Fruit fly (Drosophila melanogaster): Measurements from ENCODE around the gene CG42788.

Gene CG42788

DNA sequence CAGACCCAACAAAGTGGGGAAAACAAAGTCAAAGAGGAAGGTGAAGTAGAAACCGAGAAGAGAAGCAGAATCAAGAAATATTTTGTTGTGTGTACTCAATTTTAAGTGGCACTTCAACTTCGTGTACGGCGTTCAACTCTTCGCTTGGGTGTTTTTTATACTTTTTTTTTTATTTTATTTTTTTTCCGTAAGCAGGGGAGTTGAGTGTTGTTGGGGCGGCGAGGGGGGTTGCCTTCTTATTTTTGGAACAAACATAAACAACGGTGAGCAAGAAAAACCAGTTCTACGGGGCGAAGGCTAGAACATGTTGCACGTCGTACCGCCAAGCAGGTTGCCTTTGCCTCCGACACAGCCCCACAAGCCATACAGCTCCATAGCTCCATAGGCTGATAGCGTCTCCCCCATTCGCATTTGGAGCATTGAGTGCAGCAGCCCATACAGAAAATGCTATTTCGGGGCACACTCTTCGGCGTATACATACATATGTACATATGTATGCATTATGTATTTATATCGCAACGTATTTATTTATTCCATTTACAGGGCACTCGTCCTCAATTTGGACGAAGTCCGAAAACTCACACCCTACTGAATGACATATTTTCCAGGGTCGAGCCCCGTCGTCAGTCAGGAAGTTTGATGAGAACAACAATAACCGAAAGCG, 39.9 kb downstream of the CG42788 start:
- TF ChIP-seq h (optimal IDR thresholded peaks at IDR 0.05) (no peak), Sin3A (optimal IDR thresholded peaks at IDR 0.05) (no peak), psq (optimal IDR thresholded peaks at IDR 0.05) (no peak), insv (optimal IDR thresholded peaks at IDR 0.05) (no peak), ttk (optimal IDR thresholded peaks at IDR 0.05) (no peak), Myc (optimal IDR thresholded peaks at IDR 0.05) (no peak)

DNA sequence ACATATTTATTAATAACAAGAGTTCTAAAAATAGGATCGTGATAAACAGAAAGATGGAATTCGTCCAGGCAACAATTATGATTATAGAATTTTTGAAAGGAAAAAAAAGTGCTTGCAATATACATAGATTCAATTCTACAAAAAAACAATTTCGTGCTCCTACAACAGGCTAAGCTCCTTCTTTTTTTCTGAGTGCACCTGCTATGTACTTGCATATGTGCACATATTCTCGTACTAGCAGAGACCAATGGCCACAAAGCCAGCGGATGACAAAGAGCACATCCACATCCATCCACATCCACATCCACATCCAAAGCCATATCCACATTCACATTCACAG, 41.8 kb downstream of the CG42788 start:
- TF ChIP-seq ttk (optimal IDR thresholded peaks at IDR 0.05) (no peak), h (optimal IDR thresholded peaks at IDR 0.05) (no peak), psq (optimal IDR thresholded peaks at IDR 0.05) (no peak), Sin3A (optimal IDR thresholded peaks at IDR 0.05) (no peak), insv (optimal IDR thresholded peaks at IDR 0.05) (no peak), Myc (optimal IDR thresholded peaks at IDR 0.05) (no peak)

DNA sequence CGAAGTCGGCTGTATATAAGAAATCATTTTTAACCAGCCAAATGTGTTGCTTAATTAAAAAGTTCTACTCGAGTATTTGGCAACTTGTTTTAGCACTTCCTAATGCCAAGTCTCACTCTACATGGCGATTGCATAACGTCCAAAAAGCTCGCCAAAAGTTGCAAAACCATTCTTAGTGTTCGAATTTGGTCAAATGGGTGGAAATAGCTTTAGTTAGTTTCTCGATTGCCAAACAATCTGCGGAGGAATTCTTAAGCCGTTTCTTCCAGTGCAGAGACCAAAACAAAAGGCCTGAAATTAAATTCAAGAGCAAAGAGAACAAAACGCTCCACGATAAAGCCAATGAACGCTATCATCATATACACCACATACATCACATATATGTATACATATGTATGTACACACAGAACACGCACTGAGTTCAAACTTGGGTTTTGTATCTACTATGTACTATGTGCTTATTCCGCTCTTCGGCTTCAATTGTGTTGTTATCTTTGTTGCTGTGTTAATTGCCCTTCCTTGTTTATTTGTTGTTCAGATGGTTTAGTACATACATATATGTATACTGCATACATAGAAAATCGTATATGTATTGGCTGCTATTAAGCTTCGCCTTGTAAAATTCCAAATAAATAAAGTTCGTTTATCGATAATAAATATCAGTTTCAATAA, 42.3 kb downstream of the CG42788 start:
- TF ChIP-seq psq (optimal IDR thresholded peaks at IDR 0.05): no peak
- TF ChIP-seq ttk (optimal IDR thresholded peaks at IDR 0.05): no peak
- no peak for TF ChIP-seq insv (optimal IDR thresholded peaks at IDR 0.05)
- no peak for TF ChIP-seq Myc (optimal IDR thresholded peaks at IDR 0.05)
- TF ChIP-seq Sin3A (optimal IDR thresholded peaks at IDR 0.05): no peak

DNA sequence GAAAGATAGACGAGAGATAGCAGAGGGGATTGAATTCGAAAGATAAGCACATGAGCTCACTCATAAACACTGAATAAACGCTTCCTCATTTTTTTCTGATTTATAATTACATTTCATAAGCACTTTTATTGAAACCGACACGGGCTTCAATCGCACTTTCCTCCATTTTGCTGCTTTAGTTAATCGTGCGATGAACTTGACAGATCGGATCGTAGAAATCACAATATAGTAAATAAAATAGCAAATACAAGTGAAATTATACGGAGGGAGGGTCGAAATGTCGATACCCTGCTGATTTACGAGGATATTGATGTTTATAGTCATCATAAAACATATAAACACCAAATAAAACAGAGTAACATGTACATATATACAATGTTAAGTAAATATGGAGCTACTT, 43.5 kb downstream of the CG42788 start:
- TF ChIP-seq insv (optimal IDR thresholded peaks at IDR 0.05) (no peak), ttk (optimal IDR thresholded peaks at IDR 0.05) (no peak), psq (optimal IDR thresholded peaks at IDR 0.05) (no peak), Myc (optimal IDR thresholded peaks at IDR 0.05) (no peak), h (optimal IDR thresholded peaks at IDR 0.05) (no peak), Sin3A (optimal IDR thresholded peaks at IDR 0.05) (no peak)

DNA sequence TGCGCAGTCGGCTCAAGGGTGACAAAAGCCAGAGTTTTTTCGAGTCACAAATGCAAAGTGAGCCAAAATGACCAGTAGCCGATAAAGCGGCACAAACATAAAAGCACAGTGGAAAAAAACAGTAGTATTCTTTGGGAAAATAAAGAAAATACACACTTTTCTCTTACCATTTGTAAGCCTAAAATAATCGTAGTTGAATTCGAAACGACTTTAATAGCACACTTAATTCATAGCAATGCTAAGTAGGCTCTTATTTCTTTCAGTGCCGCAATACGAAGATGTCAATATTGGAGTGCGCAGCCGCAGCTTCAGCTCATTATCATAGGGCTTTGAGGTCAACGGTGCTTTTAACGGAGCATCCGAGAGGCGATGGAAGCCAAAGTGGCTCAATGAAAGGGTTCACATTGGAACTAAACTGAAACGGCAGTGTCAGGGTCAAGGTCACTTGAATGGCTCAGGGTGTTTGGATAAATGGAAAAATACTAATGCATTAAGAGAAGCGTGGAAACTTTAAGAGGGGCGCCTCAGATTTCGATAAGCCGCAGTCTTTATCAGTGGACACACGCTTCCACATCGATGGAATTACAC, 44.0 kb downstream of the CG42788 start:
- TF ChIP-seq insv (optimal IDR thresholded peaks at IDR 0.05) (no peak), Sin3A (optimal IDR thresholded peaks at IDR 0.05) (no peak), psq (optimal IDR thresholded peaks at IDR 0.05) (no peak), Myc (optimal IDR thresholded peaks at IDR 0.05) (no peak), ttk (optimal IDR thresholded peaks at IDR 0.05) (no peak), h (optimal IDR thresholded peaks at IDR 0.05) (no peak)

DNA sequence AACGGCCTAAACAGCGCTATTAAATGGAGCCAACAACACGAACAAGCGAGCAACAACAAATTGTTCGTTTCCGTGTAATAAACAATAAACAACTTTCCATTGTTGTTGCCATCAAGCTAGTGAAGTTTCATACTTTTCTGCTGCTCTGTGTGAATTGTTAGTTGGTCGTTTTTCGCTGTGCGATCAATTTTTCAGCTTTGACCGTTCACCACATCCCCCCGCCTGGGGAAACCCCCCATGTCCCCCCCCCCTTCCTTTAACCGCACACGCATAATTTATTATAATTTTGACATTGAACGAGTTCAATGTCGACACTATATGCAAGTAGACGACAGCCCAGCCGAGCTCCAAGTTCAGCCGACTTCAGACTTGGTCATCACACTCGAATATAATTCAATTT, 44.7 kb downstream of the CG42788 start:
- TF ChIP-seq psq (optimal IDR thresholded peaks at IDR 0.05): no peak

DNA sequence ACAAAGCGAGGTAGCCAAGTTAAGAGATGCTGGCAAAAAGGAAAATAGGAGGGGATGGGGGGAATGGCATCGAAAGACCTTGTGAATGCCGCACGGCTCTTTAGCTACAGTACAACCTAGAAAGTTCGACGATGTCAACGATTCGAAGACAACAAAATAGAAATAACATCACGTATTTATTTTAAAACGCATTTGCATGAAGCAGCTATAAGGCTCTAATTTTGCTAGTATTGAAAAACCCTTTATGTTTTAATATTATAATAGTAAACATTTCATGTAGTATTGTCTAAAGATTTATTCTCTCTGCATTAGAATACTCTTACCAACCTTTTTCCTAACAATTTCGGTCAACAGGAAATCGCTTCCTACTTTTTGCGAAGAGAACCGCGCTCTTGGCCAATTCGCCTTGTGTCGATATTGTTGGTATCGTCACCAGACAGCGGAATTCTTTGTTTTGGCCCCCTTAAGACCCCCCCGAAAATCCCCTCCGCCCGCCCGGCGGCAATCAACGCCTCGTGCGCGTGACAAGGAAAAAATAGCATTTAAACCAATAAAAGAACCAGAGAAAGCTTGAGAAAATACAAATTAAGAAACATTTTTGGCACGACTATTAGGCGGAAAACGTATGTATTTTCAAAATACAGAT, 47.1 kb downstream of the CG42788 start:
- TF ChIP-seq psq (optimal IDR thresholded peaks at IDR 0.05) (no peak), h (optimal IDR thresholded peaks at IDR 0.05) (no peak), ttk (optimal IDR thresholded peaks at IDR 0.05) (no peak), Myc (optimal IDR thresholded peaks at IDR 0.05) (no peak), Sin3A (optimal IDR thresholded peaks at IDR 0.05) (no peak), insv (optimal IDR thresholded peaks at IDR 0.05) (no peak)

DNA sequence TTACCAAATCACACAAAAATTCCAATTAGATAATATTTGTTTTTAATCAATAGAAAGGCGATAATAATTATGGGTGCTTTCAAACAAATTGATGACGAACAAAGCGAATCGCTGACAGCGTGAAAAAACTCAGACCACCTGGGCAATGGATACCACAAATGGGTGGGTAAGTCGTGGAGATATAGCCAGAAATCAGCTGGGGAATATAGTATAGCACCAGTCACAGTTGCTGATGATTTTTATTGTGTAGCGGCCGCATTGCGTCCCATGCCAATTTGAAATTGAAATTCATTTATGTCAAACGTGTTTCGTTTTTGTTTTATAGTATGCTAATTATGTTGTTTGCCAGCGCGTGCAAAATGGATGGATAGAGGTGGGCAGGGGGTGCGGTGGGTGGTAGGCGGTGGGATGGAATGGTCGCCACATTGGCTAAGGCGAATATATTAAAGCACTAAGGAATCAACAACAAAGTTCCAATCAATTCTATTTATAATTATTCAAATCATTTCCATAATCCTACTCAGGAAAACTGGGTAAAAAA, 48.0 kb downstream of the CG42788 start:
- TF ChIP-seq ttk (optimal IDR thresholded peaks at IDR 0.05) (no peak), insv (optimal IDR thresholded peaks at IDR 0.05) (no peak), Sin3A (optimal IDR thresholded peaks at IDR 0.05) (no peak), h (optimal IDR thresholded peaks at IDR 0.05) (no peak), Myc (optimal IDR thresholded peaks at IDR 0.05) (no peak), psq (optimal IDR thresholded peaks at IDR 0.05) (no peak)

DNA sequence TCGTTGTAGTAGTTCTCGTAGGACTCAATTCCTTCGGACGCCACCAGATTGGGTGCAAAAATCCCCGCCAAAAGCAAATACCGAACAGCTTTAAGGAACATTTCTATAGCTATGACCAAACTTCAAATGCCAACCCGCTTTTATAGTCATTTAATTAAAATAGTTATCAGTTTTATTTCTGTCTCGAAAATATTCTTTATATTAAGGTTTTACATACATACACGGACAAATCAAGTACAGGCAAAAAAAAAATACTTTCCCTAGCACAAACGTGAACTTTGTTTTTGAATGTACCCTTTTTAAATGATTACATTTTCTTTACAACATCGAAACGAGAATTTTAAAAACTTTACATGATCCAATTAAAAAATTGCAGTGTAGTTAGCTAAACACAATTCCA, 52.5 kb downstream of the CG42788 start, which contains the start of gene CG6974:
CG6974 (minus strand) TSS at position 101 of the 400 bp plus-strand sequence.
- no peak for TF ChIP-seq Sin3A (optimal IDR thresholded peaks at IDR 0.05)

DNA sequence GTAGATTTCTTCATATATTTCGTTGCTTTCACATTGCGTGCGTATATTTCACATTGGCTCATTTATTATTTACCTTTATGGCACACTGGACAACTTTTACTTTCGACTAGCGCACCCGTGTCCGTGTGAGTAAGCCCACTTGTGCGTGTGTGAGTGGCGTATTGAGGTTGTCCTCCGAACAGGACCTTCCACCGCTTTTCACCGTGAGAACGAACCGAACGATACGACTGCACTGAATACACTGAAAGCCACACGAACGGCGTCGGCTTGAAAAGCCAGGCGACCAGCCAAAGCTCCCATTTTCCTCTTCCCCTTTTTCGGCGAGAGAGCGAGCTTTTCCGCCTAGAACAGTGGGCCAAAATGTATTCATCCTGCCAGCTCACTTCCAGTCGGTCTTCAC, 54.8 kb downstream of the CG42788 start, which contains the start of gene dpr9:
dpr9 (minus strand) TSS at position 244 of the 400 bp plus-strand sequence.
- TF ChIP-seq psq (optimal IDR thresholded peaks at IDR 0.05) (no peak), ttk (optimal IDR thresholded peaks at IDR 0.05) (no peak), Sin3A (optimal IDR thresholded peaks at IDR 0.05) (no peak), h (optimal IDR thresholded peaks at IDR 0.05) (no peak), Myc (optimal IDR thresholded peaks at IDR 0.05) (no peak), insv (optimal IDR thresholded peaks at IDR 0.05) (no peak)

DNA sequence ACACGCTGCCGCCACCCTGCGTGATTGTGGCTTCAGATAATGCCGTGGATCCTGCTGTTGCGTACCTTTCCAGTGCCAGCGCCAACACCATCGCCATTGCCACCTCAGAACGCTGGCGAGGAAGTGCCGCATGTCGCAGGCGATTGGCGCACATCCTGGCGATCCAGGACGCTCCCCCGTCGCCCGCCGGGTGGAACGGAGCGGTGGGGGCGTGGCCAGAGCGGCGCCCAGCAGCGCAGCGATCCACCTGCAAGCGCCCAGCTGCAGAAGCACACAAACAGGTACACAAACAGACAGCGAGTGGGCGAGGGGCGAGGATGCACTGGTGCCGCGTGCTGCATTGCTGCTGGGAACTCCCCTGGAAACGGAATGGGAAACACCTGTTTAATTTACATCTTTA, 74.5 kb downstream of the CG42788 start:
- TF ChIP-seq Sin3A (optimal IDR thresholded peaks at IDR 0.05) (no peak), Myc (optimal IDR thresholded peaks at IDR 0.05) (no peak), ttk (optimal IDR thresholded peaks at IDR 0.05) (no peak), insv (optimal IDR thresholded peaks at IDR 0.05) (no peak), psq (optimal IDR thresholded peaks at IDR 0.05) (no peak), h (optimal IDR thresholded peaks at IDR 0.05) (no peak)
